Fruit fly (Drosophila melanogaster): Measurements from ENCODE around the gene CG6195.

DNA sequence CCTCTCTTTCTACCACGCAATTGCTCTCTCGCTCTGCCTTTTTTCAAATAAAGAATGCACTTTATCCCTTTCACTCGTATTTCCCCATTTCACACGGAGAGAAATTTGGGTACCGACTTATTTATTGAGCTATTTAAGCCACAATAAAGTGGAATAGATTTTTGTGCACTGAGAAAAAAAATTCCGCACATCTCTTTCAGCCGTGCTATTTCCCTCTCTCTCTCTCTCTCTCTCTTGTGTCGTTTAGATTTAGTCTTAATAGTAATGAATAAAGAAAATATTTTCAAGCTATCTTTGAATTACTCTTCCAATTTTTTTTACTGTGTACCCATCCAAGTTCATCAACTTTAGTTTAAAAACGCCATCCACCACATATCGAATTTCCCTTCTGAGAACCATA is 24.6 kb downstream of the CG6195 start:
- TF ChIP-seq CG14655 (GFP tag; optimal IDR thresholded peaks at IDR 0.05) (peak; percentile 76), EcR (GFP tag; optimal IDR thresholded peaks at IDR 0.05) (peak; percentile 61), D1 (tag; optimal IDR thresholded peaks at IDR 0.05) (no peak), Snoo (tag; optimal IDR thresholded peaks at IDR 0.05) (peak; percentile 62)

Measured in whole organism, pupa.